Fruit fly (Drosophila melanogaster): ENCODE measurements around the gene Npc2f.

The Npc2f gene

DNA sequence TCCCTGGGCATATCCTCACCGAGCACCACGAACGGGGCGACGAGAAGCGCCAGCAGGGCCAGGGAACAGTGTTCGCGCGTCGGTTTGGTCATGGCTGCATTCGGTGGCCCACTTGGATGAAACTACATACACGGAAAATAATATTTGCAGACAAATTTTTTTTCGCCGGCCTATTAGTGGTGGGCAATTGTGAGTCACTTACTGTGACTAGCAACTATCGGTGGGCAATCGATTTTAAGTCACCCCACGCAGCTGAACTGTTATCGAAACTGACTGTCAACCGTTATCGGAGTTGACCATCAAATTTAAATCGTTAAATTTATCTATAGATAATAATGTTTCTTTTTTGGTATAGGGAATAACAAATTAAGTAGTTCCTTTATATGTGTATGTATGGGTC is 31.7 kb downstream of the Npc2f start, which contains the start of gene CG5510 (continued):
- TF ChIP-seq jim (GFP tag; optimal IDR thresholded peaks at IDR 0.05) (no peak), Rel (GFP tag; optimal IDR thresholded peaks at IDR 0.05) (no peak), Rel (tag; optimal IDR thresholded peaks at IDR 0.05) (peak; percentile 45), dmrt93B (GFP tag; optimal IDR thresholded peaks at IDR 0.05) (no peak)

DNA sequence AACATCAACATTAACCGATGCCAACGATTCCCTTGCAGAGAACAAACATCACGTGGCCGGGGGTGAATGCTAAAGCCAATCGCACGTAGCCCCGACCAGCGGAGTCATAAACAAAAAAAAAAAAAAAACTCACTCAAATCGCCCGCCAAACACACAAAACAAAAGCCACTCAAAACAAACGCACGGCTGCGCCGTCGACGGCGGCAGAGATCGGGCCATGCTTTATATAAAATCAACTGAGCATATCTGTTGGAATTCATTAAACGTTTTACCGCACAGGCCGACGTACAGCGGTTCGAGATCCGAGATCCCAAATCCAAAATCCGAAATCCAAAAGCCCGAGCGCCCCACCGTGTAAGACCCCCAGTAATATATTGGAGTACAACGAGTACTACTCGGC is 34.7 kb downstream of the Npc2f start, which contains the start of gene CG13606:
TSS of gene CG13606 (plus strand) at position 250 of the 400 bp plus-strand sequence.
- TF ChIP-seq tai (GFP tag; optimal IDR thresholded peaks at IDR 0.05) (no peak), jim (GFP tag; optimal IDR thresholded peaks at IDR 0.05) (no peak), Hnf4 (GFP tag; optimal IDR thresholded peaks at IDR 0.05) (no peak), Hr78 (GFP tag; optimal IDR thresholded peaks at IDR 0.05) (no peak), Abd-B (GFP tag; optimal IDR thresholded peaks at IDR 0.05) (no peak), CG32264 (GFP tag; optimal IDR thresholded peaks at IDR 0.05) (no peak), Hr83 (GFP tag; optimal IDR thresholded peaks at IDR 0.05; ENCODE audit: poor library complexity, severe bottlenecking) (no peak)

DNA sequence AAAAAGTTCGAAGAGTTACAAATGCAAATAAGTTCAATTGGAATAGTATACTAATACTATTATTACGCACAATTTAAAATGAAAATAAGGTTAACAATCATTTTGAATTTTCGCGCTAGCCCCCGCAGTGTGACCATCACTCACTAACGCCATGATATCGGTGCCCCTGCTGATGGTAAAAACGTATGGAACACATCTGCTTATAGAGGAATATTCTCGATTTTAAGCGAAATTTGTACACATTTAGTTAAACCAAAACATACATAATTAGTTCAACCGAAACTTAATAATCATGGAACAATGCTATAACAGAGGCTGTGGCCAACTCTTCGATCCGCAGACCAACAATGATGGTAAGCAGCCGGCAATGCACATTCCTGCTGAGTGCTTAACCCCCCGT is 48.5 kb downstream of the Npc2f start, which contains the start of gene mora:
TSS of gene mora (plus strand) at position 172 of the 400 bp plus-strand sequence.
- TF ChIP-seq Vsx2 (GFP tag; optimal IDR thresholded peaks at IDR 0.05; ENCODE audit: partially characterized antibody) (no peak), foxo (GFP tag; optimal IDR thresholded peaks at IDR 0.05) (no peak), psq (GFP tag; optimal IDR thresholded peaks at IDR 0.05) (no peak), CG9705 (GFP tag; optimal IDR thresholded peaks at IDR 0.05) (no peak), usp (GFP tag; optimal IDR thresholded peaks at IDR 0.05) (no peak), Jra (GFP tag; optimal IDR thresholded peaks at IDR 0.05) (no peak), Myc (optimal IDR thresholded peaks at IDR 0.05) (no peak), Abd-B (GFP tag; optimal IDR thresholded peaks at IDR 0.05) (no peak), fru (GFP tag; optimal IDR thresholded peaks at IDR 0.05) (no peak), rgr (GFP tag; optimal IDR thresholded peaks at IDR 0.05) (no peak), tai (GFP tag; optimal IDR thresholded peaks at IDR 0.05) (no peak), Rel (GFP tag; optimal IDR thresholded peaks at IDR 0.05) (no peak), Rel (tag; optimal IDR thresholded peaks at IDR 0.05) (no peak), Dif (GFP tag; optimal IDR thresholded peaks at IDR 0.05; ENCODE audit: partially characterized antibody) (no peak), HLH106 (tag; optimal IDR thresholded peaks at IDR 0.05) (no peak), pan (optimal IDR thresholded peaks at IDR 0.05) (no peak), Mio (GFP tag; optimal IDR thresholded peaks at IDR 0.05) (no peak), Hnf4 (GFP tag; optimal IDR thresholded peaks at IDR 0.05) (no peak), CG32264 (GFP tag; optimal IDR thresholded peaks at IDR 0.05) (no peak), sage (GFP tag; optimal IDR thresholded peaks at IDR 0.05) (no peak)

DNA sequence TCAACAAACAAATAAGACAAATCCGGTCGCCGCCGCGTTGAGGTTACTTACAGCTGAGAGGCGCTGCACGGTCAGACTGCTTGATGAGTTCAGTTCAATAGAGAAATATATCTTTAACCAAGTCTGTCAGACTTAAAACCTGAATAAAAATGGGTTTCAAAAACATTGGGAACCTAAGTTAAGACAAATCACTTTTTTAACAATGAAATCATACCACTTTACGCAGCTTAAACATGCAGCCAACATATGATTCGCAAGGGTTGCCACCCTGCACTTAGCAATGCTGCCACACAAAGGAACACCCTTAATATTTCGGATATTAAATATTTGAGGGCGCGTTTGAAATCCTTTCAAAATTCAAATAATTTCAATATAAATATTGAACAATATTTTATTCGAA is 50.9 kb downstream of the Npc2f start, which contains the start of gene CG5515:
TSS of gene CG5515 (minus strand) at position 278 of the 400 bp plus-strand sequence.
- TF ChIP-seq woc (GFP tag; optimal IDR thresholded peaks at IDR 0.05) = peak; percentile 43
- peak; percentile 64 for TF ChIP-seq Jra (GFP tag; optimal IDR thresholded peaks at IDR 0.05)
- no peak for TF ChIP-seq pan (optimal IDR thresholded peaks at IDR 0.05)
- TF ChIP-seq brk (GFP tag; optimal IDR thresholded peaks at IDR 0.05) = no peak
- TF ChIP-seq Myc (optimal IDR thresholded peaks at IDR 0.05) = peak; percentile 19
- TF ChIP-seq br (GFP tag; optimal IDR thresholded peaks at IDR 0.05) = peak; percentile 49
- TF ChIP-seq psq (GFP tag; optimal IDR thresholded peaks at IDR 0.05) = peak; percentile 40
- peak in 1 of 2 experiments; percentile 79 for TF ChIP-seq foxo (GFP tag; optimal IDR thresholded peaks at IDR 0.05)
- TF ChIP-seq rgr (GFP tag; optimal IDR thresholded peaks at IDR 0.05) = peak; percentile 76
- TF ChIP-seq sv (GFP tag; optimal IDR thresholded peaks at IDR 0.05) = peak; percentile 77
- peak; percentile 82 for TF ChIP-seq tai (GFP tag; optimal IDR thresholded peaks at IDR 0.05)
- TF ChIP-seq Dif (GFP tag; optimal IDR thresholded peaks at IDR 0.05; ENCODE audit: partially characterized antibody) = peak; percentile 98
- peak; percentile 47 for TF ChIP-seq dsf (GFP tag; optimal IDR thresholded peaks at IDR 0.05; ENCODE audit: borderline replicate concordance)
- peak; percentile 32 for TF ChIP-seq CG9705 (GFP tag; optimal IDR thresholded peaks at IDR 0.05)
- TF ChIP-seq dl (GFP tag; optimal IDR thresholded peaks at IDR 0.05; ENCODE audit: insufficient read depth in 1 of 2, partially characterized antibody in 2 of 2) = peak; percentile 73 to 95
- TF ChIP-seq GATAd (GFP tag; optimal IDR thresholded peaks at IDR 0.05) = peak; percentile 15
- no peak for TF ChIP-seq Rel (GFP tag; optimal IDR thresholded peaks at IDR 0.05)
- TF ChIP-seq Rel (tag; optimal IDR thresholded peaks at IDR 0.05) = no peak
- peak; percentile 63 for TF ChIP-seq ey (GFP tag; optimal IDR thresholded peaks at IDR 0.05)
- TF ChIP-seq jim (GFP tag; optimal IDR thresholded peaks at IDR 0.05) = no peak
- peak; percentile 100 for TF ChIP-seq Vsx2 (GFP tag; optimal IDR thresholded peaks at IDR 0.05; ENCODE audit: partially characterized antibody)
- TF ChIP-seq Mio (GFP tag; optimal IDR thresholded peaks at IDR 0.05) = no peak
- peak; percentile 67 for TF ChIP-seq HLH106 (tag; optimal IDR thresholded peaks at IDR 0.05)
- peak; percentile 10 for TF ChIP-seq sage (GFP tag; optimal IDR thresholded peaks at IDR 0.05)
- TF ChIP-seq OdsH (GFP tag; optimal IDR thresholded peaks at IDR 0.05) = peak; percentile 61
